Fruit fly (Drosophila melanogaster): ENCODE data around the gene CG1677.

Gene CG1677

DNA sequence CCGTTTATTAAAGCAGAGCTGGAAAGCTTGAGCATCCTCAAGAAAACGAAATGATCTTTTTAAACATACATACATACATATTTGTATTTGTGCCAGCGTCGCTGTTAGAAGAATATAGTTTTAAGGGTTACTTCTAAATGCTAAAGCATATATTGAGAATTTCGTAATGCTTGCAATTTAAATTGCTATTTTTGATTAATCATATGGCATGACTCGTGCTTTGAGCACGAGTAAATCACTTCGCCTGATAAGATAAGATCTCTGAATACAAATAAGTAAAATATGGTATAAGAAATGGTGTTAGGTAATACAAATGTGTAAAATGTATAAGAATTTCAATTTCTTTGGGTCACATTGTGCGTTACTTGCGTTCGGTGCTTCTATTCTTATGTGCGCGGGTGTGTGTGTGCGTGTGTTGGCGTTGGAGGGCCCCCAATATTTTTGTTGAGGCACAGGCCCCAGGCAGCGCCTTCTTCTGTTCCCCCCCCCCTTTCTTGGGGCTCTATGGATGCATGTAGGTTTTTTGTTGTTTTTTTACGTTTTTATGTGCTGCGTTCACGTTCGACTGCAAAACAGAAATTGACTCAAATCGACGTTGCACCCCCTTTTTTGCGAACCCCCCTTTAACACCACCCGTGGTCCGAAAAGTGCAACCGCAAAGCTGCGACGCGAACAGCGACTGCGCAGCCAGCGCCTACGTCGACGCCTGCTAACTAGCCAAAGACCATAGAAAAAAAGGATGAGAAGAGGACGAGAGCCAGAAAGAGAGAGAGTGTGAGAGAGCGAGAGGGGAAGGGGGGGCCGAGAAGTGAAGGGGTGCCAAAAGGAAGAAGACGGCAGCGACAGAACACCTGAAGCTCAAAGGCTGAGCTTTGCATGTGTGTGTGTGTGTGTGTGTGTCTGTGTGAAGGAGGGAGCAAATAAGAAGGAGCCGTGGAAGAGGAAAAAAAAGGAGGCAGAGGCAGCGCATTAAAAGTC, 104.0 kb downstream of the CG1677 start (continued):
- TF ChIP-seq Myb (GFP tag; optimal IDR thresholded peaks at IDR 0.05) (no peak), CG13775 (GFP tag; optimal IDR thresholded peaks at IDR 0.05) (peak; percentile 50), mld (GFP tag; IDR thresholded peaks at IDR 0.05; ENCODE audit: partially characterized antibody) (no peak), CG1529 (GFP tag; optimal IDR thresholded peaks at IDR 0.05) (peak; percentile 72), dimm (GFP tag; IDR thresholded peaks at IDR 0.05) (no peak), ara (GFP tag; IDR thresholded peaks at IDR 0.05) (peak; percentile 28; the same call in 1 of the 2 replicates), emc (GFP tag; optimal IDR thresholded peaks at IDR 0.05) (no peak), CG6683 (GFP tag; optimal IDR thresholded peaks at IDR 0.05) (no peak), CG13624 (GFP tag; optimal IDR thresholded peaks at IDR 0.05) (peak; percentile 18), HmgZ (tag; optimal IDR thresholded peaks at IDR 0.05) (no peak), Xrp1 (GFP tag; IDR thresholded peaks at IDR 0.05) (peak; percentile 25; the same call in 1 of the 2 replicates), CG10565 (GFP tag; optimal IDR thresholded peaks at IDR 0.05) (peak; percentile 14), Hr78 (GFP tag; optimal IDR thresholded peaks at IDR 0.05) (no peak), ase (GFP tag; IDR thresholded peaks at IDR 0.05) (peak; percentile 58; the same call in 1 of the 3 replicates), mirr (GFP tag; optimal IDR thresholded peaks at IDR 0.05) (no peak), MTF-1 (GFP tag; optimal IDR thresholded peaks at IDR 0.05; ENCODE audit: borderline replicate concordance) (no peak), HLH3B (GFP tag; IDR thresholded peaks at IDR 0.05) (0 out of 2 replicates have a peak, but pooled peaks have one; percentile 46), CG8388 (GFP tag; optimal IDR thresholded peaks at IDR 0.05) (peak; percentile 56), CG16815 (GFP tag; optimal IDR thresholded peaks at IDR 0.05) (peak; percentile 67), twi (tag; optimal IDR thresholded peaks at IDR 0.05) (peak; percentile 19), Rx (GFP tag; IDR thresholded peaks at IDR 0.05) (peak; percentile 34; the same call in 1 of the 2 replicates), CG10543 (GFP tag; optimal IDR thresholded peaks at IDR 0.05) (no peak), CG13287 (GFP tag; IDR thresholded peaks at IDR 0.05; ENCODE audit: partially characterized antibody) (no peak), crol (GFP tag; IDR thresholded peaks at IDR 0.05) (peak; percentile 87), fd102C (GFP tag; optimal IDR thresholded peaks at IDR 0.05) (no peak), CG11085 (GFP tag; IDR thresholded peaks at IDR 0.05) (peak; percentile 39; the same call in 1 of the 2 replicates), trh (GFP tag; optimal IDR thresholded peaks at IDR 0.05) (no peak), CG11723 (GFP tag; optimal IDR thresholded peaks at IDR 0.05) (peak; percentile 46), tio (GFP tag; optimal IDR thresholded peaks at IDR 0.05) (peak; percentile 70), D19B (GFP tag; optimal IDR thresholded peaks at IDR 0.05) (peak; percentile 5), Jarid2 (GFP tag; optimal IDR thresholded peaks at IDR 0.05) (peak; percentile 29), CG2199 (GFP tag; IDR thresholded peaks at IDR 0.05) (peak; percentile 13; the same call in 1 of the 3 replicates), Ets65A (GFP tag) (peak; percentile 93), otp (GFP tag; IDR thresholded peaks at IDR 0.05) (peak; percentile 64; the same call in 1 of the 3 replicates), CG32532 (GFP tag; IDR thresholded peaks at IDR 0.05) (0 out of 2 replicates have a peak, but pooled peaks have one; percentile 5), CG8089 (GFP tag; optimal IDR thresholded peaks at IDR 0.05) (no peak), Nf-YB (GFP tag; optimal IDR thresholded peaks at IDR 0.05) (peak; percentile 49), CG1832 (GFP tag; optimal IDR thresholded peaks at IDR 0.05) (peak; percentile 52), Lhr (GFP tag; optimal IDR thresholded peaks at IDR 0.05) (peak; percentile 22), dm (GFP tag; optimal IDR thresholded peaks at IDR 0.05) (no peak), crc (GFP tag; optimal IDR thresholded peaks at IDR 0.05) (no peak), sc (optimal IDR thresholded peaks at IDR 0.05) (no peak), sc (GFP tag; optimal IDR thresholded peaks at IDR 0.05) (peak; percentile 55), CG3726 (GFP tag; IDR thresholded peaks at IDR 0.05) (0 out of 3 replicates have a peak, but pooled peaks have one; percentile 49), cato (GFP tag; optimal IDR thresholded peaks at IDR 0.05; ENCODE audit: borderline replicate concordance) (no peak), CG10209 (GFP tag; optimal IDR thresholded peaks at IDR 0.05) (peak; percentile 63), CG17912 (GFP tag; optimal IDR thresholded peaks at IDR 0.05) (no peak)

All from whole organism, embryonic.